Fruit fly (Drosophila melanogaster) whole organism, prepupa: ENCODE results near the gene corto.
A peak's percentile ranks its signal among the peaks of the same experiment; 100 is the strongest.

Experiments used
- Blimp-1 ChIP-seq: fragments of 200-800 bp; sonication (Bioruptor generic); optimal IDR thresholded peaks from 3 replicates; lab custom pipeline; 2017; ENCODE audit warnings: missing biosample characterization, missing genetic modification characterization, mild to moderate bottlenecking, moderate library complexity, missing genetic modification reagents
- CG11762 ChIP-seq: fragments of 200-800 bp; sonication (Bioruptor generic); optimal IDR thresholded peaks from 3 replicates; lab custom pipeline; 2016; ENCODE audit warnings: missing biosample characterization, missing genetic modification characterization; ENCODE audit not compliant: insufficient read depth
- CG1621 ChIP-seq: fragments of 200-800 bp; sonication (Bioruptor generic); optimal IDR thresholded peaks from 3 replicates; lab custom pipeline; 2018; ENCODE audit warnings: missing biosample characterization, mild to moderate bottlenecking, missing genetic modification characterization
- CG3032 ChIP-seq: fragments of 200-800 bp; optimal IDR thresholded peaks from 2 replicates; lab custom pipeline; 2019; ENCODE audit warnings: missing biosample characterization, mild to moderate bottlenecking, missing genetic modification characterization, moderate library complexity
- CG31627 ChIP-seq: fragments of 200-800 bp; sonication (Bioruptor generic); optimal IDR thresholded peaks from 3 replicates; lab custom pipeline; 2016; ENCODE audit warnings: missing biosample characterization, missing genetic modification characterization
- CG4318 ChIP-seq: fragments of 200-800 bp; sonication (Bioruptor generic); optimal IDR thresholded peaks from 3 replicates; lab custom pipeline; 2017; ENCODE audit warnings: missing biosample characterization, mild to moderate bottlenecking, missing genetic modification characterization
- CG6163 ChIP-seq: fragments of 200-800 bp; sonication (Bioruptor generic); IDR thresholded peaks from 3 replicates; pipeline ENCODE4 v1.3.6; 2022; ENCODE audit warnings: missing biosample characterization, missing genetic modification characterization
- CG6276 ChIP-seq: fragments of 200-800 bp; sonication (Bioruptor generic); optimal IDR thresholded peaks from 2 replicates; lab custom pipeline; 2017; ENCODE audit warnings: missing biosample characterization, mild to moderate bottlenecking, missing genetic modification characterization
- CG6792 ChIP-seq: fragments of 200-800 bp; sonication (Bioruptor generic); optimal IDR thresholded peaks from 3 replicates; lab custom pipeline; 2016; ENCODE audit warnings: missing biosample characterization, missing genetic modification characterization
- CG6854 ChIP-seq: fragments of 200-800 bp; sonication (Bioruptor generic); optimal IDR thresholded peaks from 2 replicates; lab custom pipeline; 2017; ENCODE audit warnings: missing biosample characterization, mild to moderate bottlenecking, missing genetic modification characterization
- CG8632 ChIP-seq: fragments of 200-800 bp; sonication (Bioruptor generic); optimal IDR thresholded peaks from 3 replicates; lab custom pipeline; 2016; ENCODE audit warnings: missing biosample characterization, missing genetic modification characterization
- Eip78C ChIP-seq: fragments of 200-800 bp; sonication (Bioruptor generic); peaks from one replicate; lab custom pipeline; 2016; ENCODE audit warnings: missing biosample characterization, missing genetic modification characterization
- Ets21C ChIP-seq: fragments of 200-800 bp; sonication (Bioruptor generic); optimal IDR thresholded peaks from 3 replicates; lab custom pipeline; 2016; ENCODE audit warnings: missing biosample characterization, missing genetic modification characterization
- Gug ChIP-seq: fragments of 200-800 bp; sonication (Bioruptor generic); IDR thresholded peaks from 2 replicates; pipeline ENCODE4 v1.3.6; 2022; ENCODE audit warnings: missing biosample characterization, missing genetic modification characterization
- Lpt ChIP-seq: fragments of 200-800 bp; sonication (Bioruptor generic); optimal IDR thresholded peaks from 3 replicates; lab custom pipeline; 2016; ENCODE audit warnings: missing biosample characterization, missing genetic modification characterization
- Met ChIP-seq: fragments of 200-800 bp; sonication (Bioruptor generic); optimal IDR thresholded peaks from 3 replicates; lab custom pipeline; 2016; ENCODE audit warnings: missing biosample characterization, missing genetic modification characterization
- OdsH ChIP-seq: fragments of 200-800 bp; sonication (Bioruptor generic); optimal IDR thresholded peaks from 3 replicates; lab custom pipeline; 2016; ENCODE audit warnings: missing biosample characterization, missing genetic modification characterization
- acj6 ChIP-seq: fragments of 200-800 bp; sonication (Bioruptor generic); optimal IDR thresholded peaks from 3 replicates; lab custom pipeline; 2016; ENCODE audit warnings: missing biosample characterization, missing genetic modification characterization
- cyc ChIP-seq: fragments of 200-800 bp; sonication (Bioruptor generic); optimal IDR thresholded peaks from 3 replicates; lab custom pipeline; 2016; ENCODE audit warnings: missing biosample characterization, missing genetic modification characterization
- dac ChIP-seq: fragments of 200-800 bp; sonication (Bioruptor generic); optimal IDR thresholded peaks from 2 replicates; lab custom pipeline; 2017; ENCODE audit warnings: missing biosample characterization, mild to moderate bottlenecking, missing genetic modification characterization
- dsx ChIP-seq: fragments of 200-800 bp; optimal IDR thresholded peaks from 3 replicates; lab custom pipeline; 2019; ENCODE audit warnings: missing biosample characterization, mild to moderate bottlenecking, missing genetic modification characterization, moderate library complexity; ENCODE audit not compliant: poor library complexity, severe bottlenecking
- eg ChIP-seq: fragments of 200-800 bp; sonication (Bioruptor generic); IDR thresholded peaks from 3 replicates; pipeline ENCODE4 v1.3.6; 2022; ENCODE audit warnings: missing biosample characterization, missing genetic modification characterization
- ss ChIP-seq, 2 experiments: fragments of 200-800 bp; sonication (Bioruptor generic); optimal IDR thresholded peaks; 2 replicates in 1 of 2; 3 replicates in 1 of 2; lab custom pipeline; 2017 to 2018; ENCODE audit warnings: mild to moderate bottlenecking in 2 of 2, missing biosample characterization in 2 of 2, missing genetic modification characterization in 2 of 2, moderate library complexity in 1 of 2
- svp ChIP-seq: fragments of 200-800 bp; sonication (Bioruptor generic); peaks from one replicate; lab custom pipeline; 2016; ENCODE audit warnings: missing biosample characterization, missing genetic modification characterization
- vri ChIP-seq: fragments of 200-800 bp; sonication (Bioruptor generic); optimal IDR thresholded peaks from 3 replicates; lab custom pipeline; 2016; ENCODE audit warnings: missing biosample characterization, mild to moderate bottlenecking, missing genetic modification characterization

Gene corto

dm6 chr3R:5030728-5031373 is 56.0 kb downstream of the corto start (continued):
- no peak for TF ChIP-seq dac (GFP tag; lab: Kevin White, UChicago)
- no peak for TF ChIP-seq CG31627
- TF ChIP-seq cyc (GFP tag; lab: Kevin White, UChicago) = no peak
- peak; percentile 29; the same call in 1 of the 3 replicates for TF ChIP-seq eg (GFP tag; lab: Robert Waterston, UW)
- TF ChIP-seq CG11762 (GFP tag; lab: Kevin White, UChicago) = no peak
- TF ChIP-seq CG3032 (tag; lab: Kevin White, UChicago) = peak; percentile 29
- TF ChIP-seq OdsH (GFP tag; lab: Kevin White, UChicago) = peak; percentile 50
- no peak for TF ChIP-seq vri (GFP tag; lab: Kevin White, UChicago)
- no peak for TF ChIP-seq CG1621 (tag; lab: Kevin White, UChicago)

dm6 chr3R:5028053-5028729 is 58.7 kb downstream of the corto start:
- TF ChIP-seq CG6792 (GFP tag; lab: Kevin White, UChicago) (no peak), Eip78C (GFP tag; lab: Kevin White, UChicago) (peak; percentile 10), Ets21C (no peak), CG6854 (GFP tag; lab: Kevin White, UChicago) (peak; percentile 42), Lpt (GFP tag; lab: Kevin White, UChicago) (no peak), CG8632 (GFP tag; lab: Kevin White, UChicago) (no peak), ss (GFP tag; optimal IDR thresholded peaks at IDR 0.05; lab: Kevin White, UChicago) (peak in 1 of 2 experiments; percentile 30), CG1621 (tag; lab: Kevin White, UChicago) (peak; percentile 83), dsx (GFP tag; lab: Kevin White, UChicago) (peak; percentile 53), CG6163 (GFP tag; lab: Robert Waterston, UW) (0 out of 3 replicates have a peak, but pooled peaks have one; percentile 45), CG6276 (peak; percentile 56), dac (GFP tag; lab: Kevin White, UChicago) (no peak), acj6 (GFP tag; lab: Kevin White, UChicago) (no peak), CG4318 (no peak), Met (GFP tag; lab: Kevin White, UChicago) (peak; percentile 26), Blimp-1 (GFP tag; lab: Kevin White, UChicago) (peak; percentile 84), Gug (GFP tag; lab: Robert Waterston, UW) (0 out of 2 replicates have a peak, but pooled peaks have one; percentile 18), svp (GFP tag; lab: Kevin White, UChicago) (peak; percentile 32)
